Fruit fly (Drosophila melanogaster) whole organism, embryonic: ENCODE measurements around the gene bon.

Experiments
- B-H2 ChIP-seq: fragments of 200-800 bp; sonication (Bioruptor generic); optimal IDR thresholded peaks from 2 replicates; lab custom pipeline; 2018; ENCODE audit warnings: missing biosample characterization, mild to moderate bottlenecking, missing genetic modification characterization
- CG10979 ChIP-seq: fragments of 200-800 bp; sonication (Bioruptor generic); optimal IDR thresholded peaks from 2 replicates; lab custom pipeline; 2018; ENCODE audit warnings: missing biosample characterization, mild to moderate bottlenecking, missing genetic modification characterization, moderate library complexity
- CG12769 ChIP-seq: fragments of 200-800 bp; sonication (Bioruptor generic); optimal IDR thresholded peaks from 2 replicates; lab custom pipeline; 2019; ENCODE audit warnings: missing biosample characterization, mild to moderate bottlenecking, missing genetic modification characterization, moderate library complexity
- CG13894 ChIP-seq: fragments of 200-800 bp; sonication (Bioruptor generic); optimal IDR thresholded peaks from 3 replicates; lab custom pipeline; 2018; ENCODE audit warnings: missing biosample characterization, mild to moderate bottlenecking, missing genetic modification characterization, moderate library complexity
- CG18619 ChIP-seq: fragments of 200-800 bp; sonication (Bioruptor generic); optimal IDR thresholded peaks from 3 replicates; lab custom pipeline; 2017; ENCODE audit warnings: missing biosample characterization, mild to moderate bottlenecking, missing genetic modification characterization
- CG32532 ChIP-seq: fragments of 200-800 bp; sonication (Bioruptor generic); IDR thresholded peaks from 2 replicates; pipeline ENCODE4 v1.3.6; 2022; ENCODE audit warnings: missing biosample characterization, missing genetic modification characterization
- CG3281 ChIP-seq: fragments of 200-800 bp; sonication (Bioruptor generic); optimal IDR thresholded peaks from 3 replicates; lab custom pipeline; 2017; ENCODE audit warnings: missing biosample characterization, mild to moderate bottlenecking, missing genetic modification characterization
- CG4328 ChIP-seq: fragments of 200-800 bp; sonication (Bioruptor generic); optimal IDR thresholded peaks from 3 replicates; lab custom pipeline; 2017; ENCODE audit warnings: missing biosample characterization, missing genetic modification reagents, missing genetic modification characterization
- CG5180 ChIP-seq: fragments of 200-800 bp; sonication (Bioruptor generic); optimal IDR thresholded peaks from 3 replicates; lab custom pipeline; 2017; ENCODE audit warnings: missing biosample characterization, missing genetic modification characterization, mild to moderate bottlenecking, moderate library complexity, missing genetic modification reagents
- CG6175 ChIP-seq: fragments of 200-800 bp; sonication (Bioruptor generic); IDR thresholded peaks from 3 replicates; pipeline ENCODE4 v1.3.6; 2022; ENCODE audit warnings: missing biosample characterization, missing genetic modification characterization
- CG6765 ChIP-seq: fragments of 200-800 bp; sonication (Bioruptor generic); optimal IDR thresholded peaks from 3 replicates; lab custom pipeline; 2017; ENCODE audit warnings: missing biosample characterization, mild to moderate bottlenecking, missing genetic modification characterization
- CG7556 ChIP-seq: fragments of 200-800 bp; sonication (Bioruptor generic); optimal IDR thresholded peaks from 2 replicates; lab custom pipeline; 2017; ENCODE audit warnings: missing biosample characterization, mild to moderate bottlenecking, missing genetic modification characterization
- CG8944 ChIP-seq: fragments of 200-800 bp; sonication (Bioruptor generic); optimal IDR thresholded peaks from 3 replicates; lab custom pipeline; 2016; ENCODE audit warnings: missing biosample characterization, missing genetic modification characterization
- CG9797 ChIP-seq: fragments of 200-800 bp; sonication (Bioruptor generic); optimal IDR thresholded peaks from 3 replicates; lab custom pipeline; 2018; ENCODE audit warnings: missing biosample characterization, mild to moderate bottlenecking, missing genetic modification characterization
- Dfd ChIP-seq, 2 experiments: fragments of >200 bp; optimal IDR thresholded peaks; 2 replicates each; lab custom pipeline; 2017; ENCODE audit warnings: missing biosample characterization in 2 of 2, missing genetic modification characterization in 2 of 2
- Drgx ChIP-seq: fragments of 200-800 bp; sonication (Bioruptor generic); IDR thresholded peaks from 2 replicates; pipeline ENCODE4 v1.3.6; 2022; ENCODE audit warnings: missing biosample characterization, missing genetic modification characterization
- Ets65A ChIP-seq: fragments of 200-800 bp; sonication (Bioruptor generic); peaks from one replicate; lab custom pipeline; 2016; ENCODE audit warnings: missing biosample characterization, missing genetic modification characterization
- HLHmδ ChIP-seq: fragments of 200-800 bp; sonication (Bioruptor generic); optimal IDR thresholded peaks from 2 replicates; lab custom pipeline; 2018; ENCODE audit warnings: missing biosample characterization, mild to moderate bottlenecking, missing genetic modification characterization, moderate library complexity
- Lim3 ChIP-seq: fragments of 200-800 bp; sonication (Bioruptor generic); IDR thresholded peaks from 2 replicates; pipeline ENCODE4 v1.3.6; 2022; ENCODE audit warnings: missing biosample characterization, missing genetic modification characterization
- MESR4 ChIP-seq: fragments of 200-800 bp; sonication (Bioruptor generic); optimal IDR thresholded peaks from 2 replicates; lab custom pipeline; 2018; ENCODE audit warnings: missing biosample characterization, mild to moderate bottlenecking, missing genetic modification characterization, moderate library complexity
- Med ChIP-seq: fragments of 200-800 bp; sonication (Bioruptor generic); peaks from one replicate; lab custom pipeline; 2016; ENCODE audit warnings: missing biosample characterization, missing genetic modification characterization, mild to moderate bottlenecking, inconsistent platforms, moderate library complexity
- Mrtf ChIP-seq: fragments of 200-800 bp; sonication (Bioruptor generic); IDR thresholded peaks from 3 replicates; pipeline ENCODE4 v1.3.6; 2022; ENCODE audit warnings: missing biosample characterization, missing genetic modification characterization
- NK7.1 ChIP-seq: fragments of 200-800 bp; sonication (Bioruptor generic); optimal IDR thresholded peaks from 3 replicates; lab custom pipeline; 2016; ENCODE audit warnings: missing biosample characterization, missing genetic modification characterization
- Nf-YA ChIP-seq: fragments of 200-800 bp; sonication (Bioruptor generic); IDR thresholded peaks from 2 replicates; pipeline ENCODE4 v1.3.6; 2022; ENCODE audit warnings: missing biosample characterization, missing genetic modification characterization
- NfI ChIP-seq: fragments of 200-800 bp; sonication (Bioruptor generic); optimal IDR thresholded peaks from 3 replicates; lab custom pipeline; 2018; ENCODE audit warnings: missing biosample characterization, mild to moderate bottlenecking, missing genetic modification characterization, moderate library complexity
- Rfx ChIP-seq: fragments of 200-800 bp; sonication (Bioruptor generic); IDR thresholded peaks from 2 replicates; pipeline ENCODE4 v1.3.6; 2022; ENCODE audit warnings: missing biosample characterization, missing genetic modification characterization
- cad ChIP-seq: fragments of >200 bp; optimal IDR thresholded peaks from 2 replicates; lab custom pipeline; 2017; ENCODE audit warnings: missing biosample characterization, missing genetic modification characterization
- cg ChIP-seq: fragments of 200-800 bp; sonication (Bioruptor generic); optimal IDR thresholded peaks from 3 replicates; lab custom pipeline; 2019; ENCODE audit warnings: missing biosample characterization, mild to moderate bottlenecking, missing genetic modification characterization, moderate library complexity
- chif ChIP-seq, 2 experiments: fragments of 200-800 bp; sonication (Bioruptor generic); optimal IDR thresholded peaks; 3 replicates each; lab custom pipeline; 2016; ENCODE audit warnings: missing biosample characterization in 2 of 2, missing genetic modification characterization in 2 of 2
- cwo ChIP-seq: fragments of 200-800 bp; sonication (Bioruptor generic); optimal IDR thresholded peaks from 3 replicates; lab custom pipeline; 2017; ENCODE audit warnings: missing biosample characterization, missing genetic modification characterization, mild to moderate bottlenecking, moderate library complexity, missing genetic modification reagents
- dati ChIP-seq: fragments of 200-800 bp; sonication (Bioruptor generic); IDR thresholded peaks from 2 replicates; pipeline ENCODE4 v1.3.6; 2022; ENCODE audit warnings: missing biosample characterization, missing genetic modification characterization
- grn ChIP-seq: fragments of 200-800 bp; sonication (Bioruptor generic); optimal IDR thresholded peaks from 3 replicates; lab custom pipeline; 2017; ENCODE audit warnings: missing biosample characterization, missing genetic modification characterization
- gt ChIP-seq: fragments of 200-800 bp; sonication (Bioruptor generic); IDR thresholded peaks from 2 replicates; pipeline ENCODE4 v1.3.6; 2022; ENCODE audit warnings: missing biosample characterization, missing genetic modification characterization
- hth ChIP-seq: fragments of >200 bp; optimal IDR thresholded peaks from 2 replicates; lab custom pipeline; 2017; ENCODE audit warnings: inconsistent platforms
- insv ChIP-seq, 2 experiments: fragments of 200-800 bp; sonication (Bioruptor generic); optimal IDR thresholded peaks; 3 replicates each; lab custom pipeline; 2016 to 2018; ENCODE audit warnings: missing biosample characterization in 2 of 2, missing genetic modification characterization in 2 of 2
- knrl ChIP-seq: fragments of 200-800 bp; sonication (Bioruptor generic); IDR thresholded peaks from 3 replicates; pipeline ENCODE4 v1.3.6; 2022; ENCODE audit warnings: missing biosample characterization, missing genetic modification characterization; ENCODE audit not compliant: partially characterized antibody
- lmd ChIP-seq: fragments of 200-800 bp; sonication (Bioruptor generic); IDR thresholded peaks from 2 replicates; pipeline ENCODE4 v1.3.6; 2022; ENCODE audit warnings: missing biosample characterization, missing genetic modification characterization
- ranshi ChIP-seq: fragments of 200-800 bp; sonication (Bioruptor generic); IDR thresholded peaks from 2 replicates; pipeline ENCODE4 v1.3.6; 2022; ENCODE audit warnings: missing biosample characterization, missing genetic modification characterization
- ro ChIP-seq: fragments of 200-800 bp; sonication (Bioruptor generic); IDR thresholded peaks from 2 replicates; pipeline ENCODE4 v1.3.6; 2022; ENCODE audit warnings: missing biosample characterization, missing genetic modification characterization
- schlank ChIP-seq: fragments of 200-800 bp; sonication (Bioruptor generic); optimal IDR thresholded peaks from 2 replicates; lab custom pipeline; 2018; ENCODE audit warnings: missing biosample characterization, mild to moderate bottlenecking, missing genetic modification characterization
- sens ChIP-seq: fragments of 200-800 bp; sonication (Bioruptor generic); peaks from one replicate; lab custom pipeline; 2016; ENCODE audit warnings: missing biosample characterization, missing genetic modification characterization
- sug ChIP-seq: fragments of 200-800 bp; optimal IDR thresholded peaks from 2 replicates; lab custom pipeline; 2019; ENCODE audit warnings: missing biosample characterization, mild to moderate bottlenecking, missing genetic modification characterization, moderate library complexity
- vnd ChIP-seq: fragments of 200-800 bp; sonication (Bioruptor generic); IDR thresholded peaks from 3 replicates; pipeline ENCODE4 v1.3.6; 2022; ENCODE audit warnings: missing biosample characterization, missing genetic modification characterization; ENCODE audit not compliant: partially characterized antibody
- vvl ChIP-seq: fragments of 200-800 bp; sonication (Bioruptor generic); IDR thresholded peaks from 2 replicates; pipeline ENCODE4 v1.3.6; 2022; ENCODE audit warnings: missing biosample characterization, missing genetic modification characterization
- z ChIP-seq: fragments of 200-800 bp; sonication (Bioruptor generic); IDR thresholded peaks from 3 replicates; pipeline ENCODE4 v1.3.6; 2022; ENCODE audit warnings: missing biosample characterization, missing genetic modification characterization

bon gene

dm6 chr3R:20543719-20544118 lies 49.2 kb upstream of the bon start:
- TF ChIP-seq insv (GFP tag; optimal IDR thresholded peaks at IDR 0.05; lab: Kevin White, UChicago) (peak in 1 of 2 experiments; percentile 66), grn (peak; percentile 28), CG9797 (no peak), z (no peak), Lim3 (GFP tag; lab: Robert Waterston, UW) (no peak), CG7556 (GFP tag; lab: Kevin White, UChicago) (no peak)
- TF ChIP-seq, all 482 proteins: peak for 2

dm6 chr3R:20544952-20545351 lies 48.0 kb upstream of the bon start:
- TF ChIP-seq Drgx (GFP tag; lab: Robert Waterston, UW) (0 out of 2 replicates have a peak, but pooled peaks have one; percentile 8), NfI (GFP tag; lab: Kevin White, UChicago) (no peak)
- TF ChIP-seq, all 482 proteins: peak for 1

- peak; percentile 20 for TF ChIP-seq schlank
- TF ChIP-seq sug (tag; lab: Kevin White, UChicago), result peak; percentile 22
- no peak for TF ChIP-seq dati (GFP tag; lab: Robert Waterston, UW)
- no peak for TF ChIP-seq cg (GFP tag; lab: Kevin White, UChicago)
- no peak for TF ChIP-seq cad (GFP tag; lab: Kevin White, UChicago)
- no peak for TF ChIP-seq Mrtf
- TF ChIP-seq CG6175, result peak; percentile 40; the same call in 1 of the 3 replicates
- TF ChIP-seq cwo (GFP tag; lab: Kevin White, UChicago), result peak; percentile 14
- 0 out of 2 replicates have a peak, but pooled peaks have one; percentile 4 for TF ChIP-seq lmd (GFP tag; lab: Robert Waterston, UW)
- TF ChIP-seq CG13894 (tag; lab: Kevin White, UChicago), result peak; percentile 51
- TF ChIP-seq Nf-YA (GFP tag; lab: Robert Waterston, UW), result no peak
- TF ChIP-seq CG32532 (GFP tag; lab: Robert Waterston, UW), result peak; percentile 22; the same call in 1 of the 2 replicates
- TF ChIP-seq ranshi (GFP tag; lab: Robert Waterston, UW), result 0 out of 2 replicates have a peak, but pooled peaks have one; percentile 11
- TF ChIP-seq CG12769 (tag; lab: Kevin White, UChicago), result peak; percentile 18
- peak; percentile 62 for TF ChIP-seq Med (GFP tag; lab: Kevin White, UChicago)
- TF ChIP-seq Ets65A (GFP tag; lab: Kevin White, UChicago), result peak; percentile 23
- TF ChIP-seq CG6765, result no peak
- TF ChIP-seq CG10979 (tag; lab: Kevin White, UChicago), result no peak
- 0 out of 2 replicates have a peak, but pooled peaks have one; percentile 51 for TF ChIP-seq vvl (GFP tag; lab: Robert Waterston, UW)
- peak; percentile 34 for TF ChIP-seq sens (GFP tag; lab: Kevin White, UChicago)
- 0 out of 2 replicates have a peak, but pooled peaks have one; percentile 19 for TF ChIP-seq Rfx (GFP tag; lab: Robert Waterston, UW)
Observed at dm6 chr3R:20545678-20546077, 47.3 kb upstream of the bon start.

dm6 chr3R:20546662-20547620 lies 46.0 kb upstream of the bon start:
- no peak for TF ChIP-seq NK7.1
- TF ChIP-seq MESR4 (GFP tag; lab: Kevin White, UChicago), result no peak
- no peak for TF ChIP-seq HLHmδ
- no peak for TF ChIP-seq CG8944 (GFP tag; lab: Kevin White, UChicago)
- no peak for TF ChIP-seq ro (GFP tag; lab: Robert Waterston, UW)
- no peak for TF ChIP-seq CG4328 (GFP tag; lab: Kevin White, UChicago)
- peak; percentile 30 for TF ChIP-seq CG18619 (GFP tag; lab: Kevin White, UChicago)
- no peak for TF ChIP-seq CG13894 (tag; lab: Kevin White, UChicago)
- no peak for TF ChIP-seq vnd
- TF ChIP-seq chif (GFP tag; optimal IDR thresholded peaks at IDR 0.05; lab: Kevin White, UChicago), result no peak
- TF ChIP-seq knrl (GFP tag; lab: Robert Waterston, UW), result no peak
- TF ChIP-seq CG5180 (GFP tag; lab: Kevin White, UChicago), result peak; percentile 33
- no peak for TF ChIP-seq gt
- TF ChIP-seq B-H2 (GFP tag; lab: Kevin White, UChicago), result no peak
- TF ChIP-seq CG3281 (GFP tag; lab: Kevin White, UChicago), result peak; percentile 15
- no peak for TF ChIP-seq hth (lab: Kevin White, UChicago)
- no peak for TF ChIP-seq Dfd (GFP tag; optimal IDR thresholded peaks at IDR 0.05; lab: Kevin White, UChicago)
